Worm (Caenorhabditis elegans) whole organism, L1 larva: ENCODE data around the gene Y14H12B.1.

Experiments
- grh-1 ChIP-seq: fragments of 200-800 bp; sonication (Bioruptor generic); IDR thresholded peaks from 2 replicates; pipeline ENCODE4 v1.3.6; 2022; ENCODE audit warnings: missing genetic modification reagents, missing genetic modification characterization, missing compliant biosample characterization
- nhr-11 ChIP-seq: fragments of 150-350 bp; optimal IDR thresholded peaks from 2 replicates; lab custom pipeline; 2014; ENCODE audit warnings: missing biosample characterization, missing genetic modification characterization
- nhr-71 ChIP-seq: sonication (generic microtip); optimal IDR thresholded peaks from 2 replicates; lab custom pipeline; 2016; ENCODE audit warnings: mild to moderate bottlenecking, missing genetic modification characterization, moderate library complexity, missing compliant biosample characterization
- pqm-1 ChIP-seq: sonication (generic microtip); optimal IDR thresholded peaks from 3 replicates; lab custom pipeline; 2017; ENCODE audit warnings: missing biosample characterization, missing genetic modification characterization
- unc-62 ChIP-seq: fragments of 150-350 bp; optimal IDR thresholded peaks from 2 replicates; lab custom pipeline; 2014; ENCODE audit warnings: missing biosample characterization, missing genetic modification reagents, missing genetic modification characterization
- zag-1 ChIP-seq: fragments of 150-350 bp; optimal IDR thresholded peaks from 2 replicates; lab custom pipeline; 2014; ENCODE audit warnings: missing biosample characterization, missing genetic modification characterization

- TF ChIP-seq pqm-1 (tag; lab: Kevin White, UChicago) (no peak), nhr-11 (tag; lab: Kevin White, UChicago) (no peak), grh-1 (GFP tag; lab: Robert Waterston, UW) (no peak), zag-1 (tag; lab: Kevin White, UChicago) (no peak), unc-62 (GFP tag; lab: Kevin White, UChicago) (no peak), nhr-71 (tag; lab: Kevin White, UChicago) (no peak)
Observed at ce11 chrII:3913673-3914072, 20.6 kb upstream of the Y14H12B.1 start.
